Fruit fly (Drosophila melanogaster): ENCODE measurements around the gene CG42718.

Gene CG42718

DNA sequence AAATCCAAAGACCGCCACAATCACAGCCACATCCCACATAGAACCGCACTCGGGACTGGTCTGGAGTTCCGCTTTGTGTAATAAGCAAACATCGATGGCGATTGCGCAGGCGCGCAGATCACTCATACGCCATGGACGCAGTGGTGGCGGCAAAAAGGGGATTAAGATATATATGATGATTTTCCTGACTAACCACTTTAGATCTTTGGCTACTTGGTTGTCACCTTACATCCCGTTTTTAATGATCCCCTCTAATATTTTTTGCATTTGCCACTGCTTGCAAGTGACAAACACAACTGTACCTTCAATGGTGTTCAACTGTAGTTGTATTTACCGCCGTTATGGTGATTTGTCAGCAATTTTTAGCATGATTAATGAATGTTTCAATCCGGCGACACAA is 11.1 kb downstream of the CG42718 start (continued):
- peak; percentile 69 for TF ChIP-seq CG6276 (GFP tag; optimal IDR thresholded peaks at IDR 0.05)
- no peak for TF ChIP-seq CG10669 (GFP tag; optimal IDR thresholded peaks at IDR 0.05)
- TF ChIP-seq pdm3 (GFP tag; optimal IDR thresholded peaks at IDR 0.05): peak; percentile 36
- no peak for TF ChIP-seq Smox (GFP tag; optimal IDR thresholded peaks at IDR 0.05)

DNA sequence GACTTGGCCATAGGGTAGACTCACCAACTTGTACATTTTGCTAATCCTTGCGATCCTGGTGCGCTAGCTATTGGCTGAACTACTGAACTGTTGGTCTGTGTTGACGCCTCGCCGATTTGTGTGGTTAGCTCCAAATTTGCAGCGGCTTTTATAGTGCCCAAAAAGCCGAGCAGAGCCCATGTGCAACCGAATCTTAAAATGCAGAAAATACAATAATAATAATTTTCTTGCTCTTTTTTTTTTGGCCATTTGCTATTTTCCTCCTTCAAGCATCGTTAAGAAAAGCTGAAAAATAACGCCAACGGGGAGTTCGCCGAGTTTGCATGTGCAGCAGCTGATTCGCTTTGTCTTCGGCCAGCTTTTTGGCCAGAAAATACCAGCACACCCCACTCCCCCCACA is 12.7 kb downstream of the CG42718 start, which contains the start of gene CG13042:
TSS of gene CG13042 (minus strand) at position 101 of the 400 bp plus-strand sequence.
- TF ChIP-seq eg (GFP tag; IDR thresholded peaks at IDR 0.05) (no peak), vri (GFP tag; optimal IDR thresholded peaks at IDR 0.05) (no peak), svp (GFP tag) (no peak), Sox14 (GFP tag; optimal IDR thresholded peaks at IDR 0.05) (no peak), Smox (GFP tag; optimal IDR thresholded peaks at IDR 0.05) (no peak), Lpt (GFP tag; optimal IDR thresholded peaks at IDR 0.05) (no peak), OdsH (GFP tag; optimal IDR thresholded peaks at IDR 0.05) (no peak), CG11294 (GFP tag; IDR thresholded peaks at IDR 0.05) (no peak), pdm3 (GFP tag; optimal IDR thresholded peaks at IDR 0.05) (no peak), Gug (GFP tag; IDR thresholded peaks at IDR 0.05) (no peak), dsx (GFP tag; optimal IDR thresholded peaks at IDR 0.05; ENCODE audit: poor library complexity, severe bottlenecking) (no peak), Met (GFP tag; optimal IDR thresholded peaks at IDR 0.05) (no peak), Eip93F (GFP tag; optimal IDR thresholded peaks at IDR 0.05) (no peak)

DNA sequence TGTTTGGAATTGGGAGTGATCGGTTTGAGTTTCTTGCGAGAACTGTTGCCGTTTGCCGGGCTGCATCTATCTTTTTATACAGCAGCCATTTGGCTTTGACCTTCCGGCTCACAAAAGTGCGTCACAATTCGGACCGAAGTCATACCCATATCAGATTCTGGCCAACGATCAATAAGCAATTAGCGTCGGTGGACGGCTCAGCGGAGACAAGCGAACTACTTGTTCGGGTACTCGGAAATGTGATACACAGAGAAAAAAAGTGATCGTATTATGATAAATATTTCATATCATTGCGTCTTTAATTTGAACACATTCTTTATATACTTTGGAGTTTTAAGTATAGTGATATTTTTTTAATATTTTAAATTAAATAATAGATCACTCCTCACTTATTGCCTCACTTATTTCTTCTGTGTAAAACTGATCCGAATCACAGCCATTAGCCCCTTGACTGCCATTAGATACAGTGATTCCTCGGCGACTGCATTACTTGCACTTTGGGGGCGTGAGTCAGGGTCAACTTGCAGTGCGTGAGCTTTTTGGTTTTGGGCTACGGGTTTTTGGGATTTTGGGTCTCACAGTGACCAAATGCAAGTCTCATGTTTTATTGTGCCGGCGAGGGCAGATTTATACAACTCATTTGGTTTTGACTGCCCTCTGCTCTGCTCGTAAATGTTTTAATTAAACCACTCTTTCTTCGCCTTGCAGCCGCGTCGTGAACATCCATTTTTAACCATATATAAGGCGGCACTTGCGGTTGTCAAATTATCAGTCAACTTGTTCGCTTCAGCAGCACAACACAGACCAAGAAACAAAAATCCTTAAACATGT is 15.0 kb downstream of the CG42718 start, which contains the start of the genes CG13043 and CG13063:
TSS of gene CG13043 (minus strand) at position 51 of the 831 bp plus-strand sequence.
TSS of gene CG13063 (plus strand) at position 781 of the 831 bp plus-strand sequence.
- TF ChIP-seq achi (GFP tag; optimal IDR thresholded peaks at IDR 0.05) (no peak), svp (GFP tag) (peak; percentile 30)

DNA sequence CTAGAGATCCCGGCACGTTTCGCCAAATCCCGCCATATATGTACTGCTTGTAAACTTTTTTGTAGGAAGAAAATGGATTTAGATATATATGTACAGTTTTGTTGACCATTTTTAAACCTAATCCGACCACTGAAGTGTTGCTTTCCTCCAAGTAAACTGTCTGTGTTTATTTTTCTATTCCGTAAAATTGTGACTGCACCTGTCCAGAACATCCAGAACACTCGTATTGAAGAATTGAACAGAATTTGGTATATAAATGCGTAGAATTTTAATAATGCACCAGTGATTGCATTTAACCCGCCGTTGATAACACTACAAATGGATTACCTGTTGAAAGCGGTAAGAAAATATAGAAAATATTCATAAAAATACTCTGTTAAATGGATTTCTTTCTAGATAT is 17.1 kb downstream of the CG42718 start, which contains the start of gene CG43249:
TSS of gene CG43249 (plus strand) at position 301 of the 400 bp plus-strand sequence.
- TF ChIP-seq CG11762 (GFP tag; optimal IDR thresholded peaks at IDR 0.05; ENCODE audit: insufficient read depth) (no peak), CG7368 (GFP tag; optimal IDR thresholded peaks at IDR 0.05) (no peak), CG32006 (GFP tag; optimal IDR thresholded peaks at IDR 0.05) (no peak), Sox15 (GFP tag; optimal IDR thresholded peaks at IDR 0.05) (no peak), OdsH (GFP tag; optimal IDR thresholded peaks at IDR 0.05) (no peak), CG3032 (tag; optimal IDR thresholded peaks at IDR 0.05) (no peak), Sox14 (GFP tag; optimal IDR thresholded peaks at IDR 0.05) (no peak), esn (GFP tag; optimal IDR thresholded peaks at IDR 0.05) (no peak), svp (GFP tag) (no peak), topi (GFP tag; optimal IDR thresholded peaks at IDR 0.05) (no peak), CG8632 (GFP tag; optimal IDR thresholded peaks at IDR 0.05) (no peak), CG10631 (GFP tag; optimal IDR thresholded peaks at IDR 0.05) (no peak), CG8119 (GFP tag; IDR thresholded peaks at IDR 0.05) (no peak), CG6163 (GFP tag; IDR thresholded peaks at IDR 0.05) (no peak), Hr39 (GFP tag; optimal IDR thresholded peaks at IDR 0.05) (no peak), Eip93F (GFP tag; optimal IDR thresholded peaks at IDR 0.05) (no peak), CG16779 (tag; optimal IDR thresholded peaks at IDR 0.05) (no peak), Eip75B (GFP tag; optimal IDR thresholded peaks at IDR 0.05) (no peak)

DNA sequence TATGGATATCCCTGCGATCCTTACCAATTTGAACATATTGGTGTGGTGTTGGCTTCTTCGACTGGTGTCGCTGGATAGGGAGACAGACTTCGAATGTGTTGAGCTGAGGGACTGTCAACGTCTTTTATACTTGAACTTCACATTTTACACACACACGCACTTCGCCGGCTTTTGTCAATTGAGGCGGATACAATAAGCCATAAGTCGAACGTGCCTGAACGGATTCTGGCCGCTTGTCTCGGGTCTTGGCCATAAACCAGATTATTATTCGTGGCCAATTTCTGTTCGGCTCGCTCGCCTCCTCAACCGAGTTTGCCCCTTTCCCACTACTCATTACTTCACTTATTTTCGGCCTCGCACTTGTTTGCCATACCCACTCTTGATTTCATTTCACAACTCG is 18.0 kb downstream of the CG42718 start, which contains the start of gene CG13044:
TSS of gene CG13044 (minus strand) at position 101 of the 400 bp plus-strand sequence.
- TF ChIP-seq Blimp-1 (GFP tag; optimal IDR thresholded peaks at IDR 0.05) (peak; percentile 41), spab (GFP tag; optimal IDR thresholded peaks at IDR 0.05) (no peak)

Data from whole organism, prepupa.